Fruit fly (Drosophila melanogaster) whole organism, embryonic: ENCODE results near the gene Actn.

Experiments
- Atf3 ChIP-seq: fragments of 200-800 bp; sonication (Bioruptor generic); optimal IDR thresholded peaks from 3 replicates; lab custom pipeline; 2016; ENCODE audit warnings: missing biosample characterization, missing genetic modification characterization
- BEAF-32 ChIP-seq: fragments of 200-800 bp; sonication (Bioruptor generic); optimal IDR thresholded peaks from 3 replicates; lab custom pipeline; 2017; ENCODE audit warnings: missing biosample characterization, missing genetic modification characterization, mild to moderate bottlenecking, moderate library complexity, missing genetic modification reagents
- Bdp1 ChIP-seq: fragments of 200-800 bp; sonication (Bioruptor generic); optimal IDR thresholded peaks from 3 replicates; lab custom pipeline; 2016; ENCODE audit warnings: missing biosample characterization, missing genetic modification characterization
- CG10431 ChIP-seq: fragments of 200-800 bp; sonication (Bioruptor generic); optimal IDR thresholded peaks from 3 replicates; lab custom pipeline; 2018; ENCODE audit warnings: missing biosample characterization, mild to moderate bottlenecking, missing genetic modification characterization
- CG12744 ChIP-seq: fragments of 200-800 bp; sonication (Bioruptor generic); optimal IDR thresholded peaks from 2 replicates; lab custom pipeline; 2016; ENCODE audit warnings: missing biosample characterization, missing genetic modification characterization
- CG13296 ChIP-seq: fragments of 200-800 bp; sonication (Bioruptor generic); optimal IDR thresholded peaks from 3 replicates; lab custom pipeline; 2018; ENCODE audit warnings: missing biosample characterization, mild to moderate bottlenecking, missing genetic modification characterization
- CG14710 ChIP-seq: fragments of 200-800 bp; sonication (Bioruptor generic); optimal IDR thresholded peaks from 3 replicates; lab custom pipeline; 2019; ENCODE audit warnings: missing biosample characterization, mild to moderate bottlenecking, missing genetic modification characterization, moderate library complexity
- CG16813 ChIP-seq: fragments of 200-800 bp; sonication (Bioruptor generic); IDR thresholded peaks from 3 replicates; pipeline ENCODE4 v1.3.6; 2022; ENCODE audit warnings: missing biosample characterization, missing genetic modification characterization; ENCODE audit not compliant: partially characterized antibody
- CG16815 ChIP-seq: fragments of 200-800 bp; sonication (Bioruptor generic); optimal IDR thresholded peaks from 3 replicates; lab custom pipeline; 2017; ENCODE audit warnings: missing biosample characterization, mild to moderate bottlenecking, missing genetic modification characterization
- CG18476 ChIP-seq: fragments of 200-800 bp; sonication (Bioruptor generic); optimal IDR thresholded peaks from 2 replicates; lab custom pipeline; 2016; ENCODE audit warnings: missing biosample characterization, mild to moderate bottlenecking, missing genetic modification characterization
- CG30020 ChIP-seq: fragments of 200-800 bp; optimal IDR thresholded peaks from 2 replicates; lab custom pipeline; 2019; ENCODE audit warnings: missing biosample characterization, mild to moderate bottlenecking, missing genetic modification characterization, moderate library complexity
- CG30403 ChIP-seq: fragments of 200-800 bp; sonication (Bioruptor generic); optimal IDR thresholded peaks from 3 replicates; lab custom pipeline; 2016; ENCODE audit warnings: missing biosample characterization, missing genetic modification characterization
- CG30431 ChIP-seq: fragments of 200-800 bp; sonication (Bioruptor generic); optimal IDR thresholded peaks from 2 replicates; lab custom pipeline; 2017; ENCODE audit warnings: missing biosample characterization, missing genetic modification characterization
- CG31365 ChIP-seq: fragments of 200-800 bp; sonication (Bioruptor generic); optimal IDR thresholded peaks from 2 replicates; lab custom pipeline; 2018; ENCODE audit warnings: missing biosample characterization, mild to moderate bottlenecking, missing genetic modification characterization
- CG43689 ChIP-seq: fragments of 200-800 bp; sonication (Bioruptor generic); IDR thresholded peaks from 2 replicates; pipeline ENCODE4 v1.3.6; 2022; ENCODE audit warnings: missing biosample characterization, missing genetic modification characterization
- CG5180 ChIP-seq: fragments of 200-800 bp; sonication (Bioruptor generic); optimal IDR thresholded peaks from 3 replicates; lab custom pipeline; 2017; ENCODE audit warnings: missing biosample characterization, missing genetic modification characterization, mild to moderate bottlenecking, moderate library complexity, missing genetic modification reagents
- CG6654 ChIP-seq: fragments of 200-800 bp; sonication (Bioruptor generic); optimal IDR thresholded peaks from 2 replicates; lab custom pipeline; 2017; ENCODE audit warnings: missing biosample characterization, mild to moderate bottlenecking, missing genetic modification characterization
- CG6791 ChIP-seq: fragments of 200-800 bp; sonication (Bioruptor generic); IDR thresholded peaks from 3 replicates; pipeline ENCODE4 v1.3.6; 2022; ENCODE audit warnings: missing biosample characterization, missing genetic modification characterization; ENCODE audit not compliant: partially characterized antibody
- CG7372 ChIP-seq: fragments of 200-800 bp; sonication (Bioruptor generic); IDR thresholded peaks from 2 replicates; pipeline ENCODE4 v1.3.6; 2022; ENCODE audit warnings: missing biosample characterization, missing genetic modification characterization
- CG7987 ChIP-seq: fragments of 200-800 bp; sonication (Bioruptor generic); optimal IDR thresholded peaks from 2 replicates; lab custom pipeline; 2018; ENCODE audit warnings: missing biosample characterization, mild to moderate bottlenecking, missing genetic modification characterization, moderate library complexity
- CG9727 ChIP-seq: fragments of 200-800 bp; sonication (Bioruptor generic); optimal IDR thresholded peaks from 3 replicates; lab custom pipeline; 2017; ENCODE audit warnings: missing biosample characterization, mild to moderate bottlenecking, missing genetic modification characterization
- CHES-1-like ChIP-seq: fragments of 200-800 bp; sonication (Bioruptor generic); optimal IDR thresholded peaks from 2 replicates; lab custom pipeline; 2016; ENCODE audit warnings: missing biosample characterization, missing genetic modification characterization
- Dbx ChIP-seq: fragments of 200-800 bp; sonication (Bioruptor generic); IDR thresholded peaks from 3 replicates; pipeline ENCODE4 v1.3.6; 2022; ENCODE audit warnings: missing biosample characterization, missing genetic modification characterization
- Deaf1 ChIP-seq: fragments of 200-800 bp; optimal IDR thresholded peaks from 3 replicates; lab custom pipeline; 2019; ENCODE audit warnings: missing biosample characterization, mild to moderate bottlenecking, missing genetic modification characterization, moderate library complexity
- Dek ChIP-seq: fragments of 200-800 bp; sonication (Bioruptor generic); optimal IDR thresholded peaks from 3 replicates; lab custom pipeline; 2019; ENCODE audit warnings: missing biosample characterization, mild to moderate bottlenecking, missing genetic modification characterization, moderate library complexity
- Dip3 ChIP-seq: fragments of 200-800 bp; sonication (Bioruptor generic); optimal IDR thresholded peaks from 3 replicates; lab custom pipeline; 2016; ENCODE audit warnings: missing biosample characterization, missing genetic modification characterization
- Dp ChIP-seq: fragments of 200-800 bp; sonication (Bioruptor generic); optimal IDR thresholded peaks from 2 replicates; lab custom pipeline; 2018; ENCODE audit warnings: missing biosample characterization, mild to moderate bottlenecking, missing genetic modification characterization, moderate library complexity
- ERR ChIP-seq: fragments of 200-800 bp; sonication (Bioruptor generic); optimal IDR thresholded peaks from 2 replicates; lab custom pipeline; 2016; ENCODE audit warnings: missing biosample characterization, missing genetic modification characterization
- Ets65A ChIP-seq: fragments of 200-800 bp; sonication (Bioruptor generic); peaks from one replicate; lab custom pipeline; 2016; ENCODE audit warnings: missing biosample characterization, missing genetic modification characterization
- Fer1 ChIP-seq: fragments of 200-800 bp; sonication (Bioruptor generic); optimal IDR thresholded peaks from 2 replicates; lab custom pipeline; 2017; ENCODE audit warnings: missing biosample characterization, mild to moderate bottlenecking, missing genetic modification characterization
- Lhr ChIP-seq: fragments of 200-800 bp; sonication (Bioruptor generic); optimal IDR thresholded peaks from 3 replicates; lab custom pipeline; 2017; ENCODE audit warnings: mild to moderate bottlenecking, missing biosample characterization, missing genetic modification reagents, missing genetic modification characterization
- Pdp1 ChIP-seq, 2 experiments: fragments of 200-800 bp; sonication (Bioruptor generic); optimal IDR thresholded peaks; 3 replicates each; lab custom pipeline; 2016; ENCODE audit warnings: missing biosample characterization in 2 of 2, missing genetic modification characterization in 2 of 2, mild to moderate bottlenecking in 1 of 2, moderate library complexity in 1 of 2
- Scr ChIP-seq: fragments of 200-800 bp; sonication (Bioruptor generic); IDR thresholded peaks from 2 replicates; pipeline ENCODE4 v1.3.6; 2022; ENCODE audit warnings: missing biosample characterization, missing genetic modification characterization; ENCODE audit not compliant: partially characterized antibody
- Ssrp ChIP-seq: fragments of 200-800 bp; sonication (Bioruptor generic); optimal IDR thresholded peaks from 2 replicates; lab custom pipeline; 2018; ENCODE audit warnings: missing biosample characterization, mild to moderate bottlenecking, missing genetic modification characterization, moderate library complexity
- Tbp ChIP-seq: fragments of >200 bp; optimal IDR thresholded peaks from 2 replicates; lab custom pipeline; 2018; ENCODE audit warnings: missing biosample characterization, missing genetic modification characterization
- ab ChIP-seq: fragments of 200-800 bp; sonication (Bioruptor generic); optimal IDR thresholded peaks from 2 replicates; lab custom pipeline; 2016; ENCODE audit warnings: missing biosample characterization, missing genetic modification characterization
- ara ChIP-seq: fragments of 200-800 bp; sonication (Bioruptor generic); IDR thresholded peaks from 2 replicates; pipeline ENCODE4 v1.3.6; 2022; ENCODE audit warnings: missing biosample characterization, missing genetic modification characterization
- bcd ChIP-seq: fragments of 200-800 bp; sonication (Bioruptor generic); optimal IDR thresholded peaks from 2 replicates; lab custom pipeline; 2017; ENCODE audit warnings: missing biosample characterization, mild to moderate bottlenecking, missing genetic modification characterization
- caup ChIP-seq: fragments of 200-800 bp; sonication (Bioruptor generic); optimal IDR thresholded peaks from 3 replicates; lab custom pipeline; 2017; ENCODE audit warnings: missing biosample characterization, mild to moderate bottlenecking, missing genetic modification characterization, moderate library complexity; ENCODE audit not compliant: severe bottlenecking
- grau ChIP-seq: fragments of 200-800 bp; optimal IDR thresholded peaks from 3 replicates; lab custom pipeline; 2019; ENCODE audit warnings: missing biosample characterization, mild to moderate bottlenecking, missing genetic modification characterization, moderate library complexity
- ken ChIP-seq: fragments of 200-800 bp; sonication (Bioruptor generic); IDR thresholded peaks from 3 replicates; pipeline ENCODE4 v1.3.6; 2022; ENCODE audit warnings: missing biosample characterization, missing genetic modification characterization
- klu ChIP-seq: fragments of 200-800 bp; sonication (Bioruptor generic); IDR thresholded peaks from 2 replicates; pipeline ENCODE4 v1.3.6; 2022; ENCODE audit warnings: missing biosample characterization, missing genetic modification characterization
- nom ChIP-seq: fragments of 200-800 bp; sonication (Bioruptor generic); optimal IDR thresholded peaks from 2 replicates; lab custom pipeline; 2017; ENCODE audit warnings: missing biosample characterization, missing genetic modification characterization, mild to moderate bottlenecking, moderate library complexity, missing genetic modification reagents
- org-1 ChIP-seq: fragments of 200-800 bp; sonication (Bioruptor generic); optimal IDR thresholded peaks from 2 replicates; lab custom pipeline; 2017; ENCODE audit warnings: missing biosample characterization, missing genetic modification characterization
- pho ChIP-seq: fragments of 200-800 bp; sonication (Bioruptor generic); optimal IDR thresholded peaks from 2 replicates; lab custom pipeline; 2016; ENCODE audit warnings: missing biosample characterization, missing genetic modification characterization
- shn ChIP-seq: fragments of 200-800 bp; sonication (Bioruptor generic); optimal IDR thresholded peaks from 3 replicates; lab custom pipeline; 2016; ENCODE audit warnings: missing biosample characterization, missing genetic modification characterization
- sqz ChIP-seq: fragments of 200-800 bp; sonication (Bioruptor generic); optimal IDR thresholded peaks from 3 replicates; lab custom pipeline; 2018; ENCODE audit warnings: missing biosample characterization, mild to moderate bottlenecking, missing genetic modification characterization
- tll ChIP-seq, 2 experiments: fragments of 200-800 bp in 1 of 2; fragments of >200 bp in 1 of 2; sonication (Bioruptor generic) in 1 of 2; optimal IDR thresholded peaks; 2 replicates each; lab custom pipeline; 2017 to 2019; ENCODE audit warnings: missing biosample characterization in 2 of 2, missing genetic modification characterization in 2 of 2, mild to moderate bottlenecking in 1 of 2, moderate library complexity in 1 of 2
- tna ChIP-seq: fragments of 200-800 bp; sonication (Bioruptor generic); IDR thresholded peaks from 2 replicates; pipeline ENCODE4 v1.3.6; 2022; ENCODE audit warnings: missing biosample characterization, missing genetic modification characterization; ENCODE audit not compliant: partially characterized antibody
- tup ChIP-seq: fragments of 200-800 bp; sonication (Bioruptor generic); optimal IDR thresholded peaks from 2 replicates; lab custom pipeline; 2016; ENCODE audit warnings: missing biosample characterization, mild to moderate bottlenecking, missing genetic modification characterization, moderate library complexity
- zen ChIP-seq: fragments of 200-800 bp; sonication (Bioruptor generic); optimal IDR thresholded peaks from 3 replicates; lab custom pipeline; 2018; ENCODE audit warnings: missing biosample characterization, mild to moderate bottlenecking, missing genetic modification characterization, moderate library complexity

Gene Actn

dm6 chrX:2012837-2013236 lies 29.3 kb downstream of the Actn start (continued):
- TF ChIP-seq CG9727 (GFP tag; lab: Kevin White, UChicago) (peak; percentile 38), tna (GFP tag; lab: Robert Waterston, UW) (no peak), tll (GFP tag; optimal IDR thresholded peaks at IDR 0.05; lab: Kevin White, UChicago) (no peak), ERR (peak; percentile 17), CG7987 (GFP tag; lab: Kevin White, UChicago) (no peak), Tbp (GFP tag; lab: Kevin White, UChicago) (no peak), caup (GFP tag; lab: Kevin White, UChicago) (peak; percentile 47), zen (tag; lab: Kevin White, UChicago) (no peak), Lhr (GFP tag; lab: Kevin White, UChicago) (no peak), Dek (tag; lab: Kevin White, UChicago) (peak; percentile 6), Ets65A (GFP tag; lab: Kevin White, UChicago) (peak; percentile 85), Scr (GFP tag; lab: Robert Waterston, UW) (no peak), pho (GFP tag; lab: Kevin White, UChicago) (no peak), CG16813 (GFP tag; lab: Robert Waterston, UW) (no peak), CG18476 (no peak), tup (GFP tag; lab: Kevin White, UChicago) (no peak), ken (GFP tag; lab: Robert Waterston, UW) (no peak), Atf3 (GFP tag; lab: Kevin White, UChicago) (no peak), Deaf1 (tag; lab: Kevin White, UChicago) (peak; percentile 29), klu (GFP tag; lab: Robert Waterston, UW) (no peak), CG14710 (tag; lab: Kevin White, UChicago) (no peak), Fer1 (GFP tag; lab: Kevin White, UChicago) (peak; percentile 63), CG31365 (no peak), shn (no peak), CG30431 (no peak), Dip3 (peak; percentile 33), bcd (peak; percentile 8), CG16815 (GFP tag; lab: Kevin White, UChicago) (no peak), Ssrp (tag; lab: Kevin White, UChicago) (no peak), CHES-1-like (GFP tag; lab: Kevin White, UChicago) (peak; percentile 16), Bdp1 (GFP tag; lab: Kevin White, UChicago) (no peak)

dm6 chrX:2012121-2012452 lies 30.0 kb downstream of the Actn start:
- TF ChIP-seq BEAF-32 (GFP tag; lab: Kevin White, UChicago) (peak; percentile 43), grau (tag; lab: Kevin White, UChicago) (no peak), CG10431 (GFP tag; lab: Kevin White, UChicago) (peak; percentile 3), CG12744 (GFP tag; lab: Kevin White, UChicago) (no peak), CG43689 (GFP tag; lab: Robert Waterston, UW) (no peak), CG6654 (no peak), ab (no peak), Dp (GFP tag; lab: Kevin White, UChicago) (no peak), CG30403 (GFP tag; lab: Kevin White, UChicago) (no peak), CG5180 (GFP tag; lab: Kevin White, UChicago) (no peak), sqz (GFP tag; lab: Kevin White, UChicago) (peak; percentile 56), Pdp1 (GFP tag; optimal IDR thresholded peaks at IDR 0.05; lab: Kevin White, UChicago) (peak in 1 of 2 experiments; percentile 21), ara (GFP tag; lab: Robert Waterston, UW) (no peak), bcd (no peak), CG30020 (no peak), CG6791 (GFP tag; lab: Robert Waterston, UW) (0 out of 3 replicates have a peak, but pooled peaks have one; percentile 34), CG13296 (GFP tag; lab: Kevin White, UChicago) (no peak), nom (GFP tag; lab: Kevin White, UChicago) (peak; percentile 59), Dbx (GFP tag; lab: Robert Waterston, UW) (no peak), org-1 (GFP tag; lab: Kevin White, UChicago) (no peak), CG7372 (GFP tag; lab: Robert Waterston, UW) (no peak)
